Worm (Caenorhabditis elegans) whole organism, L1 larva: Measurements from ENCODE around the gene C33B4.4.

Experiments used
- C34B4.2 ChIP-seq: sonication (generic microtip); optimal IDR thresholded peaks from 2 replicates; lab custom pipeline; 2017; ENCODE audit warnings: mild to moderate bottlenecking, missing genetic modification characterization, missing compliant biosample characterization
- F16B12.6 ChIP-seq: fragments of 150-350 bp; optimal IDR thresholded peaks from 2 replicates; lab custom pipeline; 2014; ENCODE audit warnings: missing biosample characterization, missing genetic modification characterization
- aly-2 ChIP-seq: fragments of 150-350 bp; optimal IDR thresholded peaks from 2 replicates; lab custom pipeline; 2014; ENCODE audit warnings: missing biosample characterization, missing genetic modification characterization
- blmp-1 ChIP-seq: fragments of 150-350 bp; optimal IDR thresholded peaks from 2 replicates; lab custom pipeline; 2014; ENCODE audit warnings: missing biosample characterization, missing genetic modification characterization
- ceh-63 ChIP-seq: fragments of 200-800 bp; sonication (Bioruptor generic); optimal IDR thresholded peaks from 2 replicates; lab custom pipeline; 2018; ENCODE audit warnings: mild to moderate bottlenecking, missing genetic modification characterization, missing compliant biosample characterization
- ceh-8 ChIP-seq: fragments of 200-800 bp; sonication (Bioruptor generic); optimal IDR thresholded peaks from 2 replicates; lab custom pipeline; 2018; ENCODE audit warnings: mild to moderate bottlenecking, missing genetic modification characterization, moderate library complexity, missing compliant biosample characterization
- ceh-88 ChIP-seq: fragments of 200-800 bp; sonication (Bioruptor generic); IDR thresholded peaks from 2 replicates; pipeline ENCODE4 v1.3.6; 2022; ENCODE audit warnings: missing genetic modification characterization, missing compliant biosample characterization
- ceh-90 ChIP-seq: sonication (generic microtip); optimal IDR thresholded peaks from 2 replicates; lab custom pipeline; 2016; ENCODE audit warnings: missing genetic modification characterization, missing compliant biosample characterization
- efl-1 ChIP-seq, 4 experiments: fragments of 150-350 bp; optimal IDR thresholded peaks in 3 of 4; peaks in 1 of 4; 1 replicate in 1 of 4; 2 replicates in 3 of 4; lab custom pipeline; 2014; ENCODE audit warnings: missing biosample characterization in 2 of 4, missing genetic modification characterization in 2 of 4, missing genetic modification reagents in 2 of 4
- efl-3 ChIP-seq: fragments of 200-800 bp; sonication (Bioruptor generic); optimal IDR thresholded peaks from 2 replicates; lab custom pipeline; 2018; ENCODE audit warnings: mild to moderate bottlenecking, missing genetic modification characterization, missing compliant biosample characterization
- egl-13 ChIP-seq: sonication (generic microtip); optimal IDR thresholded peaks from 2 replicates; lab custom pipeline; 2016; ENCODE audit warnings: missing genotype, missing genetic modification reagents, missing genetic modification characterization, missing compliant biosample characterization
- egl-27 ChIP-seq, 2 experiments: fragments of 150-350 bp in 1 of 2; sonication (generic microtip); optimal IDR thresholded peaks; 3 replicates each; lab custom pipeline; 2017 to 2018; ENCODE audit warnings: missing biosample characterization in 2 of 2, missing genetic modification characterization in 2 of 2, missing genetic modification reagents in 2 of 2
- elt-2 ChIP-seq: sonication (generic microtip); optimal IDR thresholded peaks from 2 replicates; lab custom pipeline; 2016; ENCODE audit warnings: missing genetic modification characterization, mild to moderate bottlenecking, inconsistent platforms, missing compliant biosample characterization, missing genetic modification reagents
- ets-5 ChIP-seq: fragments of 200-800 bp; sonication (Bioruptor generic); IDR thresholded peaks from 2 replicates; pipeline ENCODE4 v1.3.6; 2022; ENCODE audit warnings: missing genetic modification characterization, missing compliant biosample characterization
- fkh-10 ChIP-seq: sonication (generic microtip); optimal IDR thresholded peaks from 2 replicates; lab custom pipeline; 2017; ENCODE audit warnings: missing biosample characterization, missing genetic modification reagents, missing genetic modification characterization
- fkh-4 ChIP-seq: sonication (generic microtip); optimal IDR thresholded peaks from 2 replicates; lab custom pipeline; 2016; ENCODE audit warnings: missing compliant biosample characterization, missing genetic modification characterization, borderline replicate concordance
- fos-1 ChIP-seq: fragments of 150-350 bp; optimal IDR thresholded peaks from 2 replicates; lab custom pipeline; 2014; ENCODE audit warnings: missing biosample characterization, missing genetic modification characterization
- grh-1 ChIP-seq: fragments of 200-800 bp; sonication (Bioruptor generic); IDR thresholded peaks from 2 replicates; pipeline ENCODE4 v1.3.6; 2022; ENCODE audit warnings: missing genetic modification reagents, missing genetic modification characterization, missing compliant biosample characterization
- hlh-17 ChIP-seq: fragments of 200-800 bp; sonication (Bioruptor generic); optimal IDR thresholded peaks from 2 replicates; lab custom pipeline; 2018; ENCODE audit warnings: missing genetic modification characterization, mild to moderate bottlenecking, missing compliant biosample characterization, moderate library complexity, borderline replicate concordance
- hlh-4 ChIP-seq: sonication (generic microtip); optimal IDR thresholded peaks from 2 replicates; lab custom pipeline; 2016; ENCODE audit warnings: mild to moderate bottlenecking, missing genetic modification characterization, missing compliant biosample characterization
- irx-1 ChIP-seq: sonication (generic microtip); optimal IDR thresholded peaks from 2 replicates; lab custom pipeline; 2016; ENCODE audit warnings: missing genetic modification characterization, missing compliant biosample characterization
- jun-1 ChIP-seq: fragments of 150-350 bp; optimal IDR thresholded peaks from 2 replicates; lab custom pipeline; 2014; ENCODE audit warnings: missing biosample characterization, missing genetic modification reagents, missing genetic modification characterization
- lin-13 ChIP-seq: fragments of 150-350 bp; optimal IDR thresholded peaks from 2 replicates; lab custom pipeline; 2014; ENCODE audit warnings: missing biosample characterization, missing genetic modification reagents, missing genetic modification characterization
- lin-14 ChIP-seq: fragments of 200-800 bp; sonication (Bioruptor generic); optimal IDR thresholded peaks from 2 replicates; lab custom pipeline; 2018; ENCODE audit warnings: mild to moderate bottlenecking, missing genetic modification characterization, moderate library complexity, missing compliant biosample characterization
- lin-35 ChIP-seq, 2 experiments: fragments of 150-350 bp; optimal IDR thresholded peaks; 2 replicates each; lab custom pipeline; 2014; ENCODE audit warnings: missing biosample characterization in 2 of 2, missing genetic modification characterization in 2 of 2, missing genetic modification reagents in 2 of 2
- lin-39 ChIP-seq: fragments of 150-350 bp; optimal IDR thresholded peaks from 2 replicates; lab custom pipeline; 2014; ENCODE audit warnings: missing biosample characterization, missing genetic modification reagents, missing genetic modification characterization
- lir-3 ChIP-seq: sonication (generic microtip); optimal IDR thresholded peaks from 2 replicates; lab custom pipeline; 2016; ENCODE audit warnings: mild to moderate bottlenecking, missing genetic modification characterization, moderate library complexity, missing compliant biosample characterization; ENCODE audit not compliant: poor library complexity
- lsy-2 ChIP-seq, 2 experiments: fragments of 150-350 bp; optimal IDR thresholded peaks; 2 replicates each; lab custom pipeline; 2014; ENCODE audit warnings: missing biosample characterization in 2 of 2, missing genetic modification characterization in 2 of 2
- mef-2 ChIP-seq: fragments of 150-350 bp; optimal IDR thresholded peaks from 2 replicates; lab custom pipeline; 2014; ENCODE audit warnings: missing biosample characterization, missing genetic modification characterization
- mep-1 ChIP-seq: fragments of 150-350 bp; optimal IDR thresholded peaks from 2 replicates; lab custom pipeline; 2014; ENCODE audit warnings: missing biosample characterization, missing genetic modification characterization
- nhr-19 ChIP-seq: fragments of 200-800 bp; sonication (Bioruptor generic); conservative IDR thresholded peaks from 2 replicates; pipeline ENCODE4 v1.3.6; 2022; ENCODE audit warnings: missing genetic modification characterization, missing compliant biosample characterization
- nhr-20 ChIP-seq: sonication (generic microtip); optimal IDR thresholded peaks from 2 replicates; lab custom pipeline; 2016; ENCODE audit warnings: mild to moderate bottlenecking, missing genetic modification characterization, missing compliant biosample characterization
- nhr-47 ChIP-seq: sonication (generic microtip); optimal IDR thresholded peaks from 2 replicates; lab custom pipeline; 2016; ENCODE audit warnings: mild to moderate bottlenecking, missing genetic modification characterization, moderate library complexity, missing compliant biosample characterization
- nhr-76 ChIP-seq: sonication (generic microtip); optimal IDR thresholded peaks from 2 replicates; lab custom pipeline; 2017; ENCODE audit warnings: missing biosample characterization, missing genetic modification characterization
- nhr-77 ChIP-seq: fragments of 150-350 bp; optimal IDR thresholded peaks from 2 replicates; lab custom pipeline; 2014; ENCODE audit warnings: missing biosample characterization, missing genetic modification characterization
- nhr-84 ChIP-seq: sonication (generic microtip); optimal IDR thresholded peaks from 2 replicates; lab custom pipeline; 2017; ENCODE audit warnings: missing biosample characterization, missing genetic modification characterization
- nhr-85 ChIP-seq: sonication (generic microtip); peaks from one replicate; lab custom pipeline; 2016; ENCODE audit warnings: missing genetic modification characterization, inconsistent platforms, missing compliant biosample characterization
- nhr-90 ChIP-seq: sonication (generic microtip); optimal IDR thresholded peaks from 2 replicates; lab custom pipeline; 2016; ENCODE audit warnings: mild to moderate bottlenecking, missing genetic modification characterization, missing compliant biosample characterization; ENCODE audit not compliant: poor library complexity
- pag-3 ChIP-seq: sonication (generic microtip); optimal IDR thresholded peaks from 2 replicates; lab custom pipeline; 2017; ENCODE audit warnings: missing genetic modification characterization, mild to moderate bottlenecking, missing compliant biosample characterization, antibody characterized with exemption, borderline replicate concordance; ENCODE audit not compliant: insufficient read depth
- pax-3 ChIP-seq: fragments of 200-800 bp; sonication (Bioruptor generic); optimal IDR thresholded peaks from 2 replicates; lab custom pipeline; 2018; ENCODE audit warnings: mild to moderate bottlenecking, missing genetic modification characterization, moderate library complexity, missing compliant biosample characterization
- pqm-1 ChIP-seq: sonication (generic microtip); optimal IDR thresholded peaks from 3 replicates; lab custom pipeline; 2017; ENCODE audit warnings: missing biosample characterization, missing genetic modification characterization
- rnt-1 ChIP-seq: sonication (generic microtip); optimal IDR thresholded peaks from 2 replicates; lab custom pipeline; 2016; ENCODE audit warnings: mild to moderate bottlenecking, missing genetic modification characterization, moderate library complexity, missing compliant biosample characterization
- skn-1 ChIP-seq: fragments of 150-350 bp; optimal IDR thresholded peaks from 2 replicates; lab custom pipeline; 2014; ENCODE audit warnings: missing biosample characterization, missing genetic modification characterization
- snpc-4 ChIP-seq: fragments of 150-350 bp; optimal IDR thresholded peaks from 2 replicates; lab custom pipeline; 2014; ENCODE audit warnings: missing biosample characterization, missing genetic modification characterization
- sox-4 ChIP-seq: sonication (generic microtip); optimal IDR thresholded peaks from 2 replicates; lab custom pipeline; 2016; ENCODE audit warnings: missing genetic modification characterization, missing compliant biosample characterization
- sptf-1 ChIP-seq: fragments of 150-350 bp; optimal IDR thresholded peaks from 2 replicates; lab custom pipeline; 2014; ENCODE audit warnings: missing biosample characterization, missing genetic modification characterization
- swsn-7 ChIP-seq: sonication (generic microtip); optimal IDR thresholded peaks from 2 replicates; lab custom pipeline; 2016; ENCODE audit warnings: missing genetic modification characterization, missing compliant biosample characterization
- unc-30 ChIP-seq: sonication (generic microtip); optimal IDR thresholded peaks from 2 replicates; lab custom pipeline; 2017; ENCODE audit warnings: missing biosample characterization, missing genetic modification characterization
- unc-86 ChIP-seq: sonication (generic microtip); optimal IDR thresholded peaks from 2 replicates; lab custom pipeline; 2016; ENCODE audit warnings: missing genetic modification characterization, missing compliant biosample characterization
- unc-98 ChIP-seq: fragments of 200-800 bp; sonication (Bioruptor generic); IDR thresholded peaks from 2 replicates; pipeline ENCODE4 v1.3.6; 2022; ENCODE audit warnings: missing genetic modification characterization, missing compliant biosample characterization
- zag-1 ChIP-seq: fragments of 150-350 bp; optimal IDR thresholded peaks from 2 replicates; lab custom pipeline; 2014; ENCODE audit warnings: missing biosample characterization, missing genetic modification characterization
- zip-4 ChIP-seq: fragments of 200-800 bp; sonication (Bioruptor generic); optimal IDR thresholded peaks from 2 replicates; lab custom pipeline; 2018; ENCODE audit warnings: mild to moderate bottlenecking, missing genetic modification characterization, moderate library complexity, missing compliant biosample characterization

C33B4.4 gene

ce11 chrII:11376598-11377108 is 6.6 kb downstream of the C33B4.4 start (continued):
- TF ChIP-seq egl-27 (tag; optimal IDR thresholded peaks at IDR 0.05; lab: Kevin White, UChicago) (no peak), ceh-8 (GFP tag; lab: Kevin White, UChicago) (no peak), nhr-20 (tag; lab: Kevin White, UChicago) (peak; percentile 52), ceh-90 (tag; lab: Kevin White, UChicago) (no peak), lir-3 (tag; lab: Kevin White, UChicago) (no peak), hlh-17 (no peak), blmp-1 (tag; lab: Kevin White, UChicago) (no peak), C34B4.2 (tag; lab: Kevin White, UChicago) (no peak), F16B12.6 (no peak), zag-1 (tag; lab: Kevin White, UChicago) (no peak), pax-3 (tag; lab: Kevin White, UChicago) (no peak), egl-13 (tag; lab: Kevin White, UChicago) (no peak), lin-13 (GFP tag; lab: Kevin White, UChicago) (peak; percentile 1), nhr-47 (tag; lab: Kevin White, UChicago) (peak; percentile 68), elt-2 (tag; lab: Kevin White, UChicago) (peak; percentile 62), fos-1 (tag; lab: Kevin White, UChicago) (no peak), nhr-85 (tag; lab: Kevin White, UChicago) (peak; percentile 88), jun-1 (tag; lab: Kevin White, UChicago) (no peak), ets-5 (GFP tag; lab: Robert Waterston, UW) (no peak), snpc-4 (peak; percentile 96), lin-39 (tag; lab: Kevin White, UChicago) (peak; percentile 34), nhr-76 (no peak), hlh-4 (tag; lab: Kevin White, UChicago) (no peak), lsy-2 (tag; optimal IDR thresholded peaks at IDR 0.05; lab: Kevin White, UChicago) (peak in 1 of 2 experiments; percentile 14), sox-4 (tag; lab: Kevin White, UChicago) (no peak), unc-86 (no peak), grh-1 (peak; percentile 8; the same call in 1 of the 2 replicates), unc-30 (no peak), nhr-84 (tag; lab: Kevin White, UChicago) (no peak), irx-1 (tag; lab: Kevin White, UChicago) (no peak), nhr-19 (peak; percentile 60), nhr-90 (tag; lab: Kevin White, UChicago) (peak; percentile 69), unc-98 (GFP tag; lab: Robert Waterston, UW) (no peak), efl-1 (optimal IDR thresholded peaks at IDR 0.05; lab: Kevin White, UChicago) (peak; percentile 2 to 54), efl-1 (GFP tag; optimal IDR thresholded peaks at IDR 0.05 in 1 of 2; lab: Kevin White, UChicago) (peak in 1 of 2 experiments; percentile 56), mep-1 (no peak), skn-1 (tag; lab: Kevin White, UChicago) (no peak), lin-35 (GFP tag; optimal IDR thresholded peaks at IDR 0.05; lab: Kevin White, UChicago) (no peak), rnt-1 (tag; lab: Kevin White, UChicago) (peak; percentile 23), pqm-1 (no peak), ceh-63 (no peak), mef-2 (tag; lab: Kevin White, UChicago) (no peak), ceh-88 (GFP tag; lab: Robert Waterston, UW) (no peak), pag-3 (tag; lab: Kevin White, UChicago) (no peak), lin-14 (GFP tag; lab: Kevin White, UChicago) (peak; percentile 66), fkh-10 (no peak), efl-3 (no peak), fkh-4 (tag; lab: Kevin White, UChicago) (no peak), swsn-7 (tag; lab: Kevin White, UChicago) (peak; percentile 42), nhr-77 (tag; lab: Kevin White, UChicago) (peak; percentile 16), sptf-1 (tag; lab: Kevin White, UChicago) (no peak), zip-4 (no peak), aly-2 (tag; lab: Kevin White, UChicago) (no peak)
